Fruit fly (Drosophila melanogaster) whole organism: ENCODE data around the gene CG7646.

Experiments
- CG8478 ChIP-seq: fragments of >200 bp; optimal IDR thresholded peaks from 2 replicates; lab custom pipeline; 2018; ENCODE audit warnings: inconsistent platforms
- pan ChIP-seq: fragments of >200 bp; optimal IDR thresholded peaks from 2 replicates; lab custom pipeline; 2017

- TF ChIP-seq CG8478 (lab: Kevin White, UChicago) (no peak), pan (no peak)
These were observed 36.0 kb downstream of the CG7646 start, which contains the start of gene CG14183 for dm6 chr3L:20027735-20028134.
